Worm (Caenorhabditis elegans) whole organism, midembryonic: ENCODE measurements around the gene srxa-9.

Source experiments
- T22C8.4 ChIP-seq: fragments of 200-800 bp; sonication (Bioruptor generic); IDR thresholded peaks from 2 replicates; pipeline ENCODE4 v1.3.6; 2022; ENCODE audit warnings: missing genetic modification characterization, missing compliant biosample characterization
- flt-1 ChIP-seq: fragments of 200-800 bp; sonication (Bioruptor generic); IDR thresholded peaks from 2 replicates; pipeline ENCODE4 v1.3.6; 2022; ENCODE audit warnings: missing genetic modification characterization, missing compliant biosample characterization
- ref-1 ChIP-seq: fragments of 200-800 bp; sonication (Bioruptor generic); conservative IDR thresholded peaks from 2 replicates; pipeline ENCODE4 v1.3.6; 2022; ENCODE audit warnings: missing genetic modification reagents, missing genetic modification characterization, missing compliant biosample characterization
- tab-1 ChIP-seq: fragments of 200-800 bp; sonication (Bioruptor generic); IDR thresholded peaks from 2 replicates; pipeline ENCODE4 v1.3.6; 2022; ENCODE audit warnings: missing genetic modification characterization, missing compliant biosample characterization
- ztf-23 ChIP-seq: fragments of 200-800 bp; sonication (Bioruptor generic); IDR thresholded peaks from 2 replicates; pipeline ENCODE4 v1.3.6; 2022; ENCODE audit warnings: missing genetic modification reagents, missing genetic modification characterization, missing compliant biosample characterization
- ztf-29 ChIP-seq: fragments of 200-800 bp; sonication (Bioruptor generic); IDR thresholded peaks from 2 replicates; pipeline ENCODE4 v1.3.6; 2022; ENCODE audit warnings: missing genetic modification reagents, missing genetic modification characterization, missing compliant biosample characterization

- TF ChIP-seq T22C8.4 (GFP tag; lab: Robert Waterston, UW), result no peak
- no peak for TF ChIP-seq flt-1 (GFP tag; lab: Robert Waterston, UW)
- TF ChIP-seq ztf-29 (GFP tag; lab: Robert Waterston, UW), result no peak
- TF ChIP-seq ref-1, result no peak
- no peak for TF ChIP-seq tab-1
- no peak for TF ChIP-seq ztf-23 (GFP tag; lab: Robert Waterston, UW)
Measured at ce11 chrX:15769895-15770559, 23.2 kb downstream of the srxa-9 start.
